In the genomic region with DNA sequence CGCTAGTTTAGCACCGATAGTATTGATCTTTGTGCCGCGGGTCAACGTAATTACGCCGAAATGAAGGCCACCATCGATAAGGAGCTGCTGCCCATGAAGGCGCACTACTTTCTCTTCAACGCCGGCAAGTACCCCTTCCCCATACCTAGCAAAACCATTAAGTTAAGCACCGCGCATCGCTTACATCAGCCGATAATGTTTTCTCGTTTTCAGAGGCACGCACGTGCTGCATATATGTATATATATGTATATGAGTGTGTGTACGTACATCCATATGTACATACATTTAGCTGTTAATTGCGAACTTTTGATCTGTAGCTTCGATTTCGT, we compare ENCODE assay signal across 3 fruit fly cellular contexts.
TF ChIP-seq lines count a peak whose summit lies in the region.

No protein-coding gene starts in this region.

- no peak for TF ChIP-seq CTCF in whole organism, embryonic (GFP tag; optimal IDR thresholded peaks at IDR 0.05; lab: Kevin White, UChicago)

TF ChIP-seq in whole organism, adult, 20 proteins besides CTCF, POLR2A, EP300 and RAD21:
- TF ChIP-seq tj (GFP tag; optimal IDR thresholded peaks at IDR 0.05; lab: Kevin White, UChicago), result peak; percentile 78
- no peak for TF ChIP-seq bab1 (GFP tag; optimal IDR thresholded peaks at IDR 0.05; lab: Kevin White, UChicago)

TF ChIP-seq in whole organism, embryonic, 481 proteins besides CTCF, POLR2A, EP300 and RAD21:
- peak in 1 of 2 experiments; percentile 80 for TF ChIP-seq Pdp1 (GFP tag; optimal IDR thresholded peaks at IDR 0.05; lab: Kevin White, UChicago)
- TF ChIP-seq gcm2 (GFP tag; optimal IDR thresholded peaks at IDR 0.05; lab: Kevin White, UChicago), result no peak
- peak; percentile 71 for TF ChIP-seq cwo (GFP tag; optimal IDR thresholded peaks at IDR 0.05; lab: Kevin White, UChicago)
- TF ChIP-seq Hr78 (GFP tag; optimal IDR thresholded peaks at IDR 0.05; lab: Kevin White, UChicago), result peak in 1 of 2 experiments; percentile 43
- TF ChIP-seq gt (GFP tag; IDR thresholded peaks at IDR 0.05; lab: Robert Waterston, UW), result no peak
- no peak for TF ChIP-seq CG15696 (tag; optimal IDR thresholded peaks at IDR 0.05; lab: Kevin White, UChicago)
- no peak for TF ChIP-seq Blimp-1 (GFP tag; optimal IDR thresholded peaks at IDR 0.05; lab: Kevin White, UChicago)
- no peak for TF ChIP-seq crc (GFP tag; optimal IDR thresholded peaks at IDR 0.05; lab: Kevin White, UChicago)
- TF ChIP-seq chinmo (GFP tag; IDR thresholded peaks at IDR 0.05; lab: Robert Waterston, UW; ENCODE audit: partially characterized antibody), result 0 out of 4 replicates have a peak, but pooled peaks have one; percentile 20
TF ChIP-seq in whole organism, embryonic: peak in this region for 4.

TF ChIP-seq in whole organism, prepupa, 60 proteins besides CTCF, POLR2A, EP300 and RAD21:
- no peak for TF ChIP-seq CG11294 (GFP tag; IDR thresholded peaks at IDR 0.05; lab: Robert Waterston, UW)
- peak; percentile 22 for TF ChIP-seq vri (GFP tag; optimal IDR thresholded peaks at IDR 0.05; lab: Kevin White, UChicago)
